Worm (Caenorhabditis elegans): ENCODE results near the gene F17C8.9.

The F17C8.9 gene

DNA sequence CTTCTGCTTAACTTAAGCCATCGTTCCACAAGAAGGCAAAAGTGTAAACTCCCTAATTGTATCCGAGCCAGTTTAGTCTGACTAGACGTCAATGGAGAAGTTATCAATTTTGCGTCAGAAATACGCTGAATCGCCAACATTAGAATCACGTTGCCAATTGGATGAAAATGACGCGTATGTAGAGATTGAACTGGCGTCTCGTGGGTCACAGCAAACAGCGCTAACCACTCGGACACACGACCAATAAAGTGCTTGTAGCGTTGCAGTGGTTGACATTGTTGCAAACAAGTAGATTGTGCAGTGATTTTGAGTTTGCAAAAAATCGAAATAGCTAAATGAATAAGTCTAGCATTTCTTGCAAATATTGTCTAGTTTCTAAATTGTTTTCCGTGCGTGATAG lies 44.6 kb upstream of the F17C8.9 start:
- TF ChIP-seq irx-1 (tag; optimal IDR thresholded peaks at IDR 0.05) (peak; percentile 56), nhr-71 (tag; optimal IDR thresholded peaks at IDR 0.05) (peak; percentile 82), unc-86 (tag; optimal IDR thresholded peaks at IDR 0.05) (peak; percentile 6), skn-1 (tag; optimal IDR thresholded peaks at IDR 0.05) (peak; percentile 47), nhr-19 (GFP tag; conservative IDR thresholded peaks at IDR 0.05) (peak; percentile 77), ceh-90 (tag; optimal IDR thresholded peaks at IDR 0.05) (peak; percentile 3), mef-2 (tag; optimal IDR thresholded peaks at IDR 0.05) (peak; percentile 5), mep-1 (tag; optimal IDR thresholded peaks at IDR 0.05) (peak; percentile 87), mdl-1 (tag; optimal IDR thresholded peaks at IDR 0.05) (peak in 1 of 2 experiments; percentile 94), lsy-2 (tag; optimal IDR thresholded peaks at IDR 0.05) (peak; percentile 64 to 79), efl-3 (GFP tag; optimal IDR thresholded peaks at IDR 0.05) (no peak), zip-4 (GFP tag; optimal IDR thresholded peaks at IDR 0.05) (peak; percentile 4), lin-15B (tag; optimal IDR thresholded peaks at IDR 0.05) (no peak), swsn-7 (tag; optimal IDR thresholded peaks at IDR 0.05) (peak; percentile 70), grh-1 (GFP tag; IDR thresholded peaks at IDR 0.05) (0 out of 2 replicates have a peak, but pooled peaks have one; percentile 38), ztf-4 (tag; optimal IDR thresholded peaks at IDR 0.05) (peak; percentile 50), sox-4 (tag; optimal IDR thresholded peaks at IDR 0.05) (no peak), C04F5.9 (tag; optimal IDR thresholded peaks at IDR 0.05) (peak; percentile 46), snu-23 (GFP tag; optimal IDR thresholded peaks at IDR 0.05) (peak; percentile 87), ceh-82 (tag; optimal IDR thresholded peaks at IDR 0.05) (peak; percentile 20 to 64 (median 61)), elt-3 (tag; optimal IDR thresholded peaks at IDR 0.05) (peak in 3 of 6 experiments; percentile 9 to 71 (median 21)), nhr-77 (tag; optimal IDR thresholded peaks at IDR 0.05) (peak; percentile 66), lin-14 (GFP tag; optimal IDR thresholded peaks at IDR 0.05) (peak; percentile 64), nhr-20 (tag; optimal IDR thresholded peaks at IDR 0.05) (peak; percentile 78), unc-130 (tag; optimal IDR thresholded peaks at IDR 0.05) (peak; percentile 76), tbx-2 (tag; optimal IDR thresholded peaks at IDR 0.05) (peak; percentile 53), elt-2 (tag; optimal IDR thresholded peaks at IDR 0.05) (peak; percentile 71), dpl-1 (GFP tag; optimal IDR thresholded peaks at IDR 0.05) (peak; percentile 40 to 62 (median 58)), fkh-4 (tag; optimal IDR thresholded peaks at IDR 0.05; ENCODE audit: borderline replicate concordance) (no peak), hlh-4 (tag; optimal IDR thresholded peaks at IDR 0.05) (no peak), ceh-8 (GFP tag; optimal IDR thresholded peaks at IDR 0.05) (no peak), fos-1 (tag; optimal IDR thresholded peaks at IDR 0.05) (peak; percentile 34), hpl-2 (GFP tag; optimal IDR thresholded peaks at IDR 0.05) (peak; percentile 25), jun-1 (tag; optimal IDR thresholded peaks at IDR 0.05) (peak; percentile 37), F16B12.6 (tag; optimal IDR thresholded peaks at IDR 0.05) (no peak), blmp-1 (tag; optimal IDR thresholded peaks at IDR 0.05) (peak; percentile 14), nhr-85 (tag) (peak; percentile 68), C16A3.4 (tag; optimal IDR thresholded peaks at IDR 0.05) (peak; percentile 82), unc-30 (tag; optimal IDR thresholded peaks at IDR 0.05) (no peak), efl-1 (optimal IDR thresholded peaks at IDR 0.05) (peak; percentile 50 to 72), efl-1 (GFP tag; optimal IDR thresholded peaks at IDR 0.05 in 1 of 2) (peak; percentile 32 to 97), pag-3 (tag; optimal IDR thresholded peaks at IDR 0.05; ENCODE audit: borderline replicate concordance, insufficient read depth) (no peak), pax-3 (tag; optimal IDR thresholded peaks at IDR 0.05) (peak; percentile 42), sup-37 (GFP tag; optimal IDR thresholded peaks at IDR 0.05) (peak; percentile 49), nhr-90 (tag; optimal IDR thresholded peaks at IDR 0.05; ENCODE audit: poor library complexity) (peak; percentile 85), dsc-1 (tag; optimal IDR thresholded peaks at IDR 0.05) (peak; percentile 73), lin-35 (GFP tag; optimal IDR thresholded peaks at IDR 0.05) (peak; percentile 41 to 86), lin-13 (GFP tag; optimal IDR thresholded peaks at IDR 0.05) (peak; percentile 59), fkh-8 (tag; optimal IDR thresholded peaks at IDR 0.05) (peak; percentile 20), ama-1 (optimal IDR thresholded peaks at IDR 0.05) (peak; percentile 66), rnt-1 (tag; optimal IDR thresholded peaks at IDR 0.05) (peak; percentile 83), nhr-47 (tag; optimal IDR thresholded peaks at IDR 0.05) (peak; percentile 73), C34B4.2 (tag; optimal IDR thresholded peaks at IDR 0.05) (no peak)
